Fruit fly (Drosophila melanogaster): ENCODE measurements around the gene CG14864.
A peak's percentile ranks its signal among the peaks of the same experiment; 100 is the strongest.

The CG14864 gene

dm6 chr3R:15242186-15243045 lies 25.9 kb downstream of the CG14864 start, which contains the start of the genes tefu and Hsc70-4 (continued):
- TF ChIP-seq GATAe (GFP tag; conservative IDR thresholded peaks at IDR 0.05): no peak
- TF ChIP-seq shn (GFP tag; optimal IDR thresholded peaks at IDR 0.05): peak; percentile 77
- no peak for TF ChIP-seq sens-2 (GFP tag; IDR thresholded peaks at IDR 0.05)
- peak; percentile 91 for TF ChIP-seq pzg (GFP tag; optimal IDR thresholded peaks at IDR 0.05)
- TF ChIP-seq pb (GFP tag; optimal IDR thresholded peaks at IDR 0.05): no peak
- TF ChIP-seq kni (GFP tag; optimal IDR thresholded peaks at IDR 0.05): peak; percentile 54
- peak; percentile 53 for TF ChIP-seq CG3163 (GFP tag; optimal IDR thresholded peaks at IDR 0.05)
- TF ChIP-seq Optix (GFP tag; IDR thresholded peaks at IDR 0.05): peak; percentile 60; the same call in 2 of the 3 replicates
- 0 out of 2 replicates have a peak, but pooled peaks have one; percentile 43 for TF ChIP-seq gsb (GFP tag; IDR thresholded peaks at IDR 0.05)
- peak; percentile 83 for TF ChIP-seq Mrtf (GFP tag; IDR thresholded peaks at IDR 0.05)
- peak; percentile 99 for TF ChIP-seq ssp (GFP tag; IDR thresholded peaks at IDR 0.05)
- no peak for TF ChIP-seq bowl (GFP tag; IDR thresholded peaks at IDR 0.05)
- TF ChIP-seq CG3838 (GFP tag; optimal IDR thresholded peaks at IDR 0.05): peak; percentile 9
- TF ChIP-seq CG8089 (GFP tag; optimal IDR thresholded peaks at IDR 0.05): peak; percentile 53
- TF ChIP-seq zen (tag; optimal IDR thresholded peaks at IDR 0.05): peak; percentile 72
- TF ChIP-seq Oli (tag; optimal IDR thresholded peaks at IDR 0.05): peak; percentile 69
- no peak for TF ChIP-seq cwo (GFP tag; optimal IDR thresholded peaks at IDR 0.05)
- TF ChIP-seq Bteb2 (GFP tag; optimal IDR thresholded peaks at IDR 0.05): peak; percentile 61
- TF ChIP-seq slou (GFP tag; optimal IDR thresholded peaks at IDR 0.05): peak; percentile 81
- peak; percentile 74 for TF ChIP-seq Dbx (GFP tag; IDR thresholded peaks at IDR 0.05)
- TF ChIP-seq HLH4C (GFP tag; IDR thresholded peaks at IDR 0.05; ENCODE audit: partially characterized antibody): peak; percentile 11; the same call in 1 of the 3 replicates
- TF ChIP-seq zfh1 (GFP tag; IDR thresholded peaks at IDR 0.05): peak; percentile 63; the same call in 1 of the 3 replicates
- TF ChIP-seq CG17359 (tag; optimal IDR thresholded peaks at IDR 0.05): peak; percentile 58
- TF ChIP-seq NC2α (GFP tag; optimal IDR thresholded peaks at IDR 0.05): peak; percentile 76
- TF ChIP-seq hb (GFP tag; IDR thresholded peaks at IDR 0.05; ENCODE audit: partially characterized antibody): no peak
- peak; percentile 6 for TF ChIP-seq salm (tag; optimal IDR thresholded peaks at IDR 0.05)
- TF ChIP-seq fu2 (GFP tag; optimal IDR thresholded peaks at IDR 0.05): peak; percentile 48
- TF ChIP-seq HLH54F (GFP tag; optimal IDR thresholded peaks at IDR 0.05): peak; percentile 75
- peak; percentile 81 for TF ChIP-seq Hr3 (GFP tag; optimal IDR thresholded peaks at IDR 0.05)
- peak; percentile 88 for TF ChIP-seq Elba2 (GFP tag; optimal IDR thresholded peaks at IDR 0.05)
- peak; percentile 70 for TF ChIP-seq ara (GFP tag; IDR thresholded peaks at IDR 0.05)
- no peak for TF ChIP-seq CG2875 (GFP tag; optimal IDR thresholded peaks at IDR 0.05)
- peak; percentile 63 for TF ChIP-seq CG13123 (GFP tag; optimal IDR thresholded peaks at IDR 0.05)
- no peak for TF ChIP-seq sna (GFP tag; IDR thresholded peaks at IDR 0.05; ENCODE audit: partially characterized antibody)
- no peak for TF ChIP-seq Lpt (GFP tag; optimal IDR thresholded peaks at IDR 0.05)
- peak; percentile 50 for TF ChIP-seq tup (GFP tag; optimal IDR thresholded peaks at IDR 0.05)
- TF ChIP-seq CG7357 (GFP tag; IDR thresholded peaks at IDR 0.05): peak; percentile 99
- TF ChIP-seq tio (GFP tag; optimal IDR thresholded peaks at IDR 0.05): no peak
- TF ChIP-seq eyg (GFP tag; optimal IDR thresholded peaks at IDR 0.05): no peak
- peak; percentile 33 for TF ChIP-seq fd3F (GFP tag; optimal IDR thresholded peaks at IDR 0.05)
- peak; percentile 58 for TF ChIP-seq CG3065 (GFP tag; optimal IDR thresholded peaks at IDR 0.05)
- TF ChIP-seq CG8359 (GFP tag; optimal IDR thresholded peaks at IDR 0.05; ENCODE audit: borderline replicate concordance): peak; percentile 26
- peak; percentile 69; the same call in 2 of the 3 replicates for TF ChIP-seq jigr1 (GFP tag; IDR thresholded peaks at IDR 0.05)
- peak; percentile 45 for TF ChIP-seq Mes4 (GFP tag; optimal IDR thresholded peaks at IDR 0.05)
- TF ChIP-seq nom (GFP tag; optimal IDR thresholded peaks at IDR 0.05): peak; percentile 64
- no peak for TF ChIP-seq CG10565 (GFP tag; optimal IDR thresholded peaks at IDR 0.05)
- TF ChIP-seq Dfd (GFP tag; optimal IDR thresholded peaks at IDR 0.05): peak in 1 of 2 experiments; percentile 79
- TF ChIP-seq oc (tag; optimal IDR thresholded peaks at IDR 0.05): no peak
- TF ChIP-seq CG17186 (GFP tag; optimal IDR thresholded peaks at IDR 0.05): peak; percentile 89

All from whole organism, embryonic.